Worm (Caenorhabditis elegans) whole organism, L1 larva: ENCODE data around the gene sca-1.

Source experiments
- nhr-28 ChIP-seq: fragments of 150-350 bp; optimal IDR thresholded peaks from 2 replicates; lab custom pipeline; 2014; ENCODE audit warnings: missing biosample characterization, missing genetic modification characterization
- unc-130 ChIP-seq: fragments of 150-350 bp; optimal IDR thresholded peaks from 2 replicates; lab custom pipeline; 2017; ENCODE audit warnings: missing biosample characterization, missing genetic modification characterization, inconsistent platforms
- unc-62 ChIP-seq: fragments of 150-350 bp; optimal IDR thresholded peaks from 2 replicates; lab custom pipeline; 2014; ENCODE audit warnings: missing biosample characterization, missing genetic modification reagents, missing genetic modification characterization
- zip-4 ChIP-seq: fragments of 200-800 bp; sonication (Bioruptor generic); optimal IDR thresholded peaks from 2 replicates; lab custom pipeline; 2018; ENCODE audit warnings: mild to moderate bottlenecking, missing genetic modification characterization, moderate library complexity, missing compliant biosample characterization

ce11 chrIII:10816800-10817418 lies at the start of gene sca-1:
- TF ChIP-seq nhr-28 (tag; lab: Kevin White, UChicago) (no peak), zip-4 (GFP tag; lab: Kevin White, UChicago) (no peak), unc-130 (no peak), unc-62 (GFP tag; lab: Kevin White, UChicago) (no peak)
